Fruit fly (Drosophila melanogaster) whole organism, embryonic: Measurements from ENCODE around the gene Tmhs.

ENCODE experiments used
- Antp ChIP-seq: fragments of 200-800 bp; sonication (Bioruptor generic); optimal IDR thresholded peaks from 3 replicates; lab custom pipeline; 2016; ENCODE audit warnings: missing biosample characterization, missing genetic modification characterization
- Awh ChIP-seq: fragments of 200-800 bp; sonication (Bioruptor generic); IDR thresholded peaks from 2 replicates; pipeline ENCODE4, ENCODE4 v1.3.6; 2022; ENCODE audit warnings: missing biosample characterization, missing genetic modification characterization
- BEAF-32 ChIP-seq: fragments of 200-800 bp; sonication (Bioruptor generic); optimal IDR thresholded peaks from 3 replicates; lab custom pipeline; 2017; ENCODE audit warnings: missing biosample characterization, missing genetic modification characterization, mild to moderate bottlenecking, moderate library complexity, missing genetic modification reagents
- BtbVII ChIP-seq: fragments of 200-800 bp; sonication (Bioruptor generic); optimal IDR thresholded peaks from 3 replicates; lab custom pipeline; 2017; ENCODE audit warnings: missing biosample characterization, mild to moderate bottlenecking, missing genetic modification characterization
- CG10147 ChIP-seq: fragments of 200-800 bp; sonication (Bioruptor generic); optimal IDR thresholded peaks from 2 replicates; lab custom pipeline; 2019; ENCODE audit warnings: missing biosample characterization, mild to moderate bottlenecking, missing genetic modification characterization, moderate library complexity
- CG10209 ChIP-seq: fragments of 200-800 bp; sonication (Bioruptor generic); optimal IDR thresholded peaks from 3 replicates; lab custom pipeline; 2017; ENCODE audit warnings: missing biosample characterization, mild to moderate bottlenecking, missing genetic modification characterization, missing genetic modification reagents
- CG11085 ChIP-seq: fragments of 200-800 bp; sonication (Bioruptor generic); IDR thresholded peaks from 2 replicates; pipeline ENCODE4 v1.3.6; 2022; ENCODE audit warnings: missing biosample characterization, missing genetic modification characterization
- CG11504 ChIP-seq: fragments of 200-800 bp; sonication (Bioruptor generic); optimal IDR thresholded peaks from 3 replicates; lab custom pipeline; 2019; ENCODE audit warnings: missing biosample characterization, mild to moderate bottlenecking, missing genetic modification characterization, moderate library complexity
- CG11695 ChIP-seq: fragments of 200-800 bp; sonication (Bioruptor generic); IDR thresholded peaks from 3 replicates; pipeline ENCODE4 v1.3.6; 2022; ENCODE audit warnings: missing biosample characterization, missing genetic modification characterization
- CG11696 ChIP-seq: fragments of 200-800 bp; sonication (Bioruptor generic); IDR thresholded peaks from 2 replicates; pipeline ENCODE4 v1.3.6; 2022; ENCODE audit warnings: missing biosample characterization, missing genetic modification characterization
- CG12391 ChIP-seq: fragments of 200-800 bp; sonication (Bioruptor generic); optimal IDR thresholded peaks from 3 replicates; lab custom pipeline; 2018; ENCODE audit warnings: missing biosample characterization, mild to moderate bottlenecking, missing genetic modification characterization, moderate library complexity
- CG14441 ChIP-seq: fragments of 200-800 bp; sonication (Bioruptor generic); IDR thresholded peaks from 2 replicates; pipeline ENCODE4 v1.3.6; 2022; ENCODE audit warnings: missing biosample characterization, missing genetic modification characterization
- CG16813 ChIP-seq: fragments of 200-800 bp; sonication (Bioruptor generic); IDR thresholded peaks from 3 replicates; pipeline ENCODE4 v1.3.6; 2022; ENCODE audit warnings: missing biosample characterization, missing genetic modification characterization; ENCODE audit not compliant: partially characterized antibody
- CG17568 ChIP-seq: fragments of 200-800 bp; sonication (Bioruptor generic); optimal IDR thresholded peaks from 2 replicates; lab custom pipeline; 2018; ENCODE audit warnings: missing biosample characterization, mild to moderate bottlenecking, missing genetic modification characterization, moderate library complexity
- CG17612 ChIP-seq: fragments of 200-800 bp; sonication (Bioruptor generic); IDR thresholded peaks from 2 replicates; pipeline ENCODE4 v1.3.6; 2022; ENCODE audit warnings: missing biosample characterization, missing genetic modification characterization
- CG2120 ChIP-seq: fragments of 200-800 bp; sonication (Bioruptor generic); optimal IDR thresholded peaks from 3 replicates; lab custom pipeline; 2016; ENCODE audit warnings: missing biosample characterization, missing genetic modification characterization
- CG4617 ChIP-seq: fragments of 200-800 bp; sonication (Bioruptor generic); optimal IDR thresholded peaks from 3 replicates; lab custom pipeline; 2016; ENCODE audit warnings: missing biosample characterization, missing genetic modification characterization, borderline replicate concordance
- CG6689 ChIP-seq: fragments of 200-800 bp; sonication (Bioruptor generic); IDR thresholded peaks from 2 replicates; pipeline ENCODE4 v1.3.6; 2022; ENCODE audit warnings: missing biosample characterization, missing genetic modification characterization
- CG8089 ChIP-seq: fragments of 200-800 bp; sonication (Bioruptor generic); optimal IDR thresholded peaks from 3 replicates; lab custom pipeline; 2016; ENCODE audit warnings: missing biosample characterization, missing genetic modification characterization
- CG9609 ChIP-seq: fragments of 200-800 bp; sonication (Bioruptor generic); optimal IDR thresholded peaks from 3 replicates; lab custom pipeline; 2016; ENCODE audit warnings: missing biosample characterization, missing genetic modification characterization
- Camta ChIP-seq: fragments of 200-800 bp; sonication (Bioruptor generic); optimal IDR thresholded peaks from 2 replicates; lab custom pipeline; 2016; ENCODE audit warnings: missing biosample characterization, missing genetic modification characterization
- Chrac-16 ChIP-seq: fragments of 200-800 bp; sonication (Bioruptor generic); optimal IDR thresholded peaks from 3 replicates; lab custom pipeline; 2016; ENCODE audit warnings: missing biosample characterization, missing genetic modification characterization
- CrebB ChIP-seq: fragments of 200-800 bp; sonication (Bioruptor generic); optimal IDR thresholded peaks from 3 replicates; lab custom pipeline; 2018; ENCODE audit warnings: missing biosample characterization, mild to moderate bottlenecking, missing genetic modification characterization
- D19B ChIP-seq: fragments of 200-800 bp; sonication (Bioruptor generic); optimal IDR thresholded peaks from 2 replicates; lab custom pipeline; 2017; ENCODE audit warnings: missing biosample characterization, mild to moderate bottlenecking, missing genetic modification characterization
- Hr51 ChIP-seq, 2 experiments: fragments of 200-800 bp; sonication (Bioruptor generic); optimal IDR thresholded peaks; 2 replicates in 1 of 2; 3 replicates in 1 of 2; lab custom pipeline; 2016 to 2018; ENCODE audit warnings: missing biosample characterization in 2 of 2, missing genetic modification characterization in 2 of 2, mild to moderate bottlenecking in 1 of 2, moderate library complexity in 1 of 2
- MESR4 ChIP-seq: fragments of 200-800 bp; sonication (Bioruptor generic); optimal IDR thresholded peaks from 2 replicates; lab custom pipeline; 2018; ENCODE audit warnings: missing biosample characterization, mild to moderate bottlenecking, missing genetic modification characterization, moderate library complexity
- Mad ChIP-seq: fragments of 200-800 bp; sonication (Bioruptor generic); optimal IDR thresholded peaks from 2 replicates; lab custom pipeline; 2016; ENCODE audit warnings: missing biosample characterization, missing genetic modification characterization
- Neu2 ChIP-seq: fragments of 200-800 bp; sonication (Bioruptor generic); optimal IDR thresholded peaks from 3 replicates; lab custom pipeline; 2016; ENCODE audit warnings: missing biosample characterization, missing genetic modification characterization, borderline replicate concordance
- Scr ChIP-seq: fragments of 200-800 bp; sonication (Bioruptor generic); IDR thresholded peaks from 2 replicates; pipeline ENCODE4 v1.3.6; 2022; ENCODE audit warnings: missing biosample characterization, missing genetic modification characterization; ENCODE audit not compliant: partially characterized antibody
- Side ChIP-seq: fragments of 200-800 bp; sonication (Bioruptor generic); optimal IDR thresholded peaks from 2 replicates; lab custom pipeline; 2016; ENCODE audit warnings: missing biosample characterization, missing genetic modification characterization
- Sox100B ChIP-seq: fragments of 200-800 bp; sonication (Bioruptor generic); optimal IDR thresholded peaks from 3 replicates; lab custom pipeline; 2018; ENCODE audit warnings: missing biosample characterization, mild to moderate bottlenecking, missing genetic modification characterization
- Sox102F ChIP-seq: fragments of 200-800 bp; sonication (Bioruptor generic); optimal IDR thresholded peaks from 2 replicates; lab custom pipeline; 2018; ENCODE audit warnings: missing biosample characterization, mild to moderate bottlenecking, missing genetic modification characterization, moderate library complexity
- Tbp ChIP-seq: fragments of >200 bp; optimal IDR thresholded peaks from 2 replicates; lab custom pipeline; 2018; ENCODE audit warnings: missing biosample characterization, missing genetic modification characterization
- ab ChIP-seq: fragments of 200-800 bp; sonication (Bioruptor generic); optimal IDR thresholded peaks from 2 replicates; lab custom pipeline; 2016; ENCODE audit warnings: missing biosample characterization, missing genetic modification characterization
- bowl ChIP-seq: fragments of 200-800 bp; sonication (Bioruptor generic); IDR thresholded peaks from 2 replicates; pipeline ENCODE4 v1.3.6; 2022; ENCODE audit warnings: missing biosample characterization, missing genetic modification characterization
- chif ChIP-seq, 2 experiments: fragments of 200-800 bp; sonication (Bioruptor generic); optimal IDR thresholded peaks; 3 replicates each; lab custom pipeline; 2016; ENCODE audit warnings: missing biosample characterization in 2 of 2, missing genetic modification characterization in 2 of 2
- da ChIP-seq: fragments of 200-800 bp; sonication (Bioruptor generic); optimal IDR thresholded peaks from 2 replicates; lab custom pipeline; 2016; ENCODE audit warnings: missing biosample characterization, missing genetic modification characterization
- dysf ChIP-seq: fragments of 200-800 bp; sonication (Bioruptor generic); IDR thresholded peaks from 3 replicates; pipeline ENCODE4 v1.3.6; 2022; ENCODE audit warnings: missing biosample characterization, missing genetic modification characterization
- grau ChIP-seq: fragments of 200-800 bp; optimal IDR thresholded peaks from 3 replicates; lab custom pipeline; 2019; ENCODE audit warnings: missing biosample characterization, mild to moderate bottlenecking, missing genetic modification characterization, moderate library complexity
- gt ChIP-seq: fragments of 200-800 bp; sonication (Bioruptor generic); IDR thresholded peaks from 2 replicates; pipeline ENCODE4 v1.3.6; 2022; ENCODE audit warnings: missing biosample characterization, missing genetic modification characterization
- ham ChIP-seq: fragments of 200-800 bp; sonication (Bioruptor generic); IDR thresholded peaks from 2 replicates; pipeline ENCODE4 v1.3.6; 2022; ENCODE audit warnings: missing biosample characterization, missing genetic modification characterization
- ind ChIP-seq: fragments of 200-800 bp; sonication (Bioruptor generic); optimal IDR thresholded peaks from 3 replicates; lab custom pipeline; 2016; ENCODE audit warnings: missing biosample characterization, missing genetic modification characterization
- kay ChIP-seq: fragments of 200-800 bp; sonication (Bioruptor generic); optimal IDR thresholded peaks from 2 replicates; lab custom pipeline; 2016; ENCODE audit warnings: missing biosample characterization, missing genetic modification characterization
- lab ChIP-seq: fragments of 200-800 bp; sonication (Bioruptor generic); optimal IDR thresholded peaks from 3 replicates; lab custom pipeline; 2017; ENCODE audit warnings: missing biosample characterization, missing genetic modification characterization, mild to moderate bottlenecking, moderate library complexity, missing genetic modification reagents
- nom ChIP-seq: fragments of 200-800 bp; sonication (Bioruptor generic); optimal IDR thresholded peaks from 2 replicates; lab custom pipeline; 2017; ENCODE audit warnings: missing biosample characterization, missing genetic modification characterization, mild to moderate bottlenecking, moderate library complexity, missing genetic modification reagents
- pum ChIP-seq: fragments of 200-800 bp; sonication (Bioruptor generic); optimal IDR thresholded peaks from 2 replicates; lab custom pipeline; 2016; ENCODE audit warnings: missing biosample characterization, missing genetic modification characterization
- sqz ChIP-seq: fragments of 200-800 bp; sonication (Bioruptor generic); optimal IDR thresholded peaks from 3 replicates; lab custom pipeline; 2018; ENCODE audit warnings: missing biosample characterization, mild to moderate bottlenecking, missing genetic modification characterization
- sug ChIP-seq: fragments of 200-800 bp; optimal IDR thresholded peaks from 2 replicates; lab custom pipeline; 2019; ENCODE audit warnings: missing biosample characterization, mild to moderate bottlenecking, missing genetic modification characterization, moderate library complexity

The Tmhs gene

DNA sequence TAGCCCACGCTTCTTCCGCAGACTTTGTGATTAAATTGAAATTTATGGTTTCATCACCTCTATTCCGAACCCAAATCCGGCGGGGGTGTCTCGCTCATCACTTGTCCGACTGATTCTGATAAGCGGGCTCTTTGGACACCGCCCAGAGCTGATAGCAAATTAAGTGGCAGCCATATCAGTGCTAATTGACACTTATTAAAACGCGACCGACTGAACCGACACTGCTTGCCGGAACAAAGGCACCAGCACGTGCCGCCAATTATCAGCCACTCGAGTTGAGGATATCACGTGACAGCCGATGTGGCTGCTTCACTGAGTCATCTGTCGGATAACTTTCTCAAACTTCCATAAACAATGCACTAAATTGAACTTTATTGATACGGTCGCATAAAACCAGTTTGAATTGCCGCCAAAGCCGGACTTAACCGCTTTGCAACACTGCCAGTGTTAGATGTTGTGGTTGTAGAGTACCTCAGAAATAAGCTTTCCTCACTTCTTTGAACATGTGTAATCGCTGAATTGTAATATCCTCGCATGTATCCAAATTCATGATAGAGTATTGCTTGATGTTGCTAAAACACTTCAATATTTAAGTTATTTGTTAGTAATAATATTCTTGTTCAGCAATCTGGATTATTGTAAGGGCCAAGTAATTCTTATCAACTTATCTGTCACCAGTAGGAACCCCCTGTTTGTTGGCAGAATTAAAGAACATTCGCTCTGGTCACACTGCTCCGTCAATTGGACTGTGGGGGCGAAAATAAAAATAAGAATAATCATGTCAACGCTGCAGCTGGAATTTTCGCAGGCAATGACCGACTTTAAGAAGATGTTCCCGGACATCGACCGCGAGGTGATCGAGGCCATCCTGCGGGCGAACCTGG is 28.7 kb upstream of the Tmhs start, which contains the start of gene CG12024 (continued):
- peak; percentile 85 for TF ChIP-seq CG12391 (tag; lab: Kevin White, UChicago)
- no peak for TF ChIP-seq bowl (GFP tag; lab: Robert Waterston, UW)
- peak; percentile 84 for TF ChIP-seq ind (GFP tag; lab: Kevin White, UChicago)
- peak; percentile 33; the same call in 1 of the 2 replicates for TF ChIP-seq Scr (GFP tag; lab: Robert Waterston, UW)
- peak; percentile 77 for TF ChIP-seq CG9609 (GFP tag; lab: Kevin White, UChicago)
- peak; percentile 11 for TF ChIP-seq D19B
- TF ChIP-seq CG16813: no peak
- no peak for TF ChIP-seq Tbp (GFP tag; lab: Kevin White, UChicago)
- TF ChIP-seq BtbVII (GFP tag; lab: Kevin White, UChicago): no peak
- peak; percentile 76 for TF ChIP-seq Mad (GFP tag; lab: Kevin White, UChicago)
- TF ChIP-seq CG17612 (GFP tag; lab: Robert Waterston, UW): peak; percentile 27; the same call in 1 of the 2 replicates
- no peak for TF ChIP-seq CG11696 (GFP tag; lab: Robert Waterston, UW)
- peak; percentile 51 for TF ChIP-seq Sox100B
- no peak for TF ChIP-seq sqz (GFP tag; lab: Kevin White, UChicago)
- peak; percentile 32; the same call in 1 of the 2 replicates for TF ChIP-seq CG11085 (GFP tag; lab: Robert Waterston, UW)
- TF ChIP-seq Neu2 (GFP tag; lab: Kevin White, UChicago): no peak
- peak; percentile 57 for TF ChIP-seq pum (GFP tag; lab: Kevin White, UChicago)
- peak; percentile 78 for TF ChIP-seq dysf (GFP tag; lab: Robert Waterston, UW)
- TF ChIP-seq CG10209 (GFP tag; lab: Kevin White, UChicago): peak; percentile 76
- TF ChIP-seq Chrac-16 (GFP tag; lab: Kevin White, UChicago): peak; percentile 83
- TF ChIP-seq ham (GFP tag; lab: Robert Waterston, UW): no peak
- peak; percentile 77 for TF ChIP-seq Antp (GFP tag; lab: Kevin White, UChicago)
- TF ChIP-seq CG10147 (GFP tag; lab: Kevin White, UChicago): peak; percentile 71
- peak; percentile 71 to 75 for TF ChIP-seq Hr51 (GFP tag; optimal IDR thresholded peaks at IDR 0.05; lab: Kevin White, UChicago)
- TF ChIP-seq CG11695 (GFP tag; lab: Robert Waterston, UW): 0 out of 3 replicates have a peak, but pooled peaks have one; percentile 18
- TF ChIP-seq Camta (GFP tag; lab: Kevin White, UChicago): peak; percentile 35
- peak; percentile 92 for TF ChIP-seq CG2120 (GFP tag; lab: Kevin White, UChicago)
- TF ChIP-seq CG4617 (GFP tag; lab: Kevin White, UChicago): peak; percentile 90
- peak; percentile 48 for TF ChIP-seq CG8089 (GFP tag; lab: Kevin White, UChicago)
- TF ChIP-seq nom: no peak
- TF ChIP-seq CrebB: peak; percentile 35
- TF ChIP-seq CG6689 (GFP tag; lab: Robert Waterston, UW): 0 out of 2 replicates have a peak, but pooled peaks have one; percentile 37
- TF ChIP-seq kay (GFP tag; lab: Kevin White, UChicago): peak; percentile 36
- peak; percentile 43 for TF ChIP-seq CG14441
- TF ChIP-seq gt (GFP tag; lab: Robert Waterston, UW): no peak
- no peak for TF ChIP-seq Awh (GFP tag; lab: Robert Waterston, UW)
- peak; percentile 51 for TF ChIP-seq Side (GFP tag; lab: Kevin White, UChicago)
- peak; percentile 68 for TF ChIP-seq Sox102F
- peak; percentile 81 for TF ChIP-seq grau
- peak; percentile 34 for TF ChIP-seq ab (GFP tag; lab: Kevin White, UChicago)
- TF ChIP-seq lab (GFP tag; lab: Kevin White, UChicago): peak; percentile 75
- peak; percentile 91 for TF ChIP-seq MESR4
- peak; percentile 90 for TF ChIP-seq sug (tag; lab: Kevin White, UChicago)
- peak; percentile 74 to 81 for TF ChIP-seq chif (GFP tag; optimal IDR thresholded peaks at IDR 0.05; lab: Kevin White, UChicago)
- peak; percentile 82 for TF ChIP-seq CG11504 (tag; lab: Kevin White, UChicago)
- TF ChIP-seq BEAF-32 (GFP tag; lab: Kevin White, UChicago): peak; percentile 62
- TF ChIP-seq CG17568 (GFP tag; lab: Kevin White, UChicago): no peak
- no peak for TF ChIP-seq da
